Worm (Caenorhabditis elegans): ENCODE measurements around the gene F41C6.7.

F41C6.7 gene

ce11 chrX:6894104-6894503 lies 9.0 kb upstream of the F41C6.7 start:
- no peak for TF ChIP-seq nhr-10 (tag; optimal IDR thresholded peaks at IDR 0.05)
- TF ChIP-seq nhr-237 (tag; optimal IDR thresholded peaks at IDR 0.05), result no peak
- no peak for TF ChIP-seq ztf-1 (GFP tag; conservative IDR thresholded peaks at IDR 0.05)
- TF ChIP-seq skn-1 (tag; optimal IDR thresholded peaks at IDR 0.05), result no peak
- TF ChIP-seq mdl-1 (tag; optimal IDR thresholded peaks at IDR 0.05), result no peak
- no peak for TF ChIP-seq lin-11 (tag; optimal IDR thresholded peaks at IDR 0.05)
- no peak for TF ChIP-seq sma-3 (GFP tag; optimal IDR thresholded peaks at IDR 0.05)
- no peak for TF ChIP-seq Y55F3AM.14 (GFP tag; optimal IDR thresholded peaks at IDR 0.05)
- no peak for TF ChIP-seq nhr-77 (tag; optimal IDR thresholded peaks at IDR 0.05)
- no peak for TF ChIP-seq elt-3 (tag; optimal IDR thresholded peaks at IDR 0.05)
- no peak for TF ChIP-seq mbf-1 (tag; optimal IDR thresholded peaks at IDR 0.05)
- no peak for TF ChIP-seq sma-9 (GFP tag; optimal IDR thresholded peaks at IDR 0.05)
- no peak for TF ChIP-seq sma-9 (tag; optimal IDR thresholded peaks at IDR 0.05)
- TF ChIP-seq C34F6.9 (tag; optimal IDR thresholded peaks at IDR 0.05), result no peak
- TF ChIP-seq blmp-1 (tag; optimal IDR thresholded peaks at IDR 0.05; ENCODE audit: insufficient read depth), result no peak
- no peak for TF ChIP-seq nhr-23 (tag; optimal IDR thresholded peaks at IDR 0.05)
- peak; percentile 17 for TF ChIP-seq nhr-129 (tag; optimal IDR thresholded peaks at IDR 0.05)
- TF ChIP-seq ztf-11 (tag; optimal IDR thresholded peaks at IDR 0.05), result no peak
- no peak for TF ChIP-seq lin-13 (GFP tag; optimal IDR thresholded peaks at IDR 0.05)
- TF ChIP-seq zag-1 (tag; optimal IDR thresholded peaks at IDR 0.05), result no peak
- no peak for TF ChIP-seq nhr-6 (tag; optimal IDR thresholded peaks at IDR 0.05)
- no peak for TF ChIP-seq ZK546.5 (tag; optimal IDR thresholded peaks at IDR 0.05)
- TF ChIP-seq F13H6.1 (tag; optimal IDR thresholded peaks at IDR 0.05), result peak; percentile 39
- TF ChIP-seq nhr-12 (tag; optimal IDR thresholded peaks at IDR 0.05), result no peak
- no peak for TF ChIP-seq unc-62 (GFP tag; optimal IDR thresholded peaks at IDR 0.05)
- peak; percentile 6 for TF ChIP-seq lin-39 (tag; optimal IDR thresholded peaks at IDR 0.05)
- no peak for TF ChIP-seq alr-1 (tag; optimal IDR thresholded peaks at IDR 0.05)
- no peak for TF ChIP-seq elt-1 (tag; optimal IDR thresholded peaks at IDR 0.05)
- TF ChIP-seq sem-4 (tag; optimal IDR thresholded peaks at IDR 0.05), result peak; percentile 36
- TF ChIP-seq ama-1 (optimal IDR thresholded peaks at IDR 0.05), result no peak
- no peak for TF ChIP-seq unc-39 (tag; optimal IDR thresholded peaks at IDR 0.05)
- TF ChIP-seq aly-2 (tag; optimal IDR thresholded peaks at IDR 0.05), result no peak
- no peak for TF ChIP-seq nhr-11 (tag; optimal IDR thresholded peaks at IDR 0.05)
- no peak for TF ChIP-seq ceh-16 (tag; optimal IDR thresholded peaks at IDR 0.05)
- TF ChIP-seq ztf-4 (tag; optimal IDR thresholded peaks at IDR 0.05), result no peak
- TF ChIP-seq snpc-4 (tag; optimal IDR thresholded peaks at IDR 0.05), result no peak
- TF ChIP-seq R02D3.7 (tag; optimal IDR thresholded peaks at IDR 0.05), result no peak
- no peak for TF ChIP-seq gmeb-1 (tag; optimal IDR thresholded peaks at IDR 0.05)
- no peak for TF ChIP-seq crh-2 (tag; optimal IDR thresholded peaks at IDR 0.05)
- no peak for TF ChIP-seq ceh-82 (tag; optimal IDR thresholded peaks at IDR 0.05)
- TF ChIP-seq egl-27 (tag; optimal IDR thresholded peaks at IDR 0.05), result no peak
- no peak for TF ChIP-seq dmd-4 (tag; optimal IDR thresholded peaks at IDR 0.05)
- TF ChIP-seq mab-5 (tag; optimal IDR thresholded peaks at IDR 0.05), result peak; percentile 55
- TF ChIP-seq nhr-21 (tag; optimal IDR thresholded peaks at IDR 0.05), result no peak
- peak in 1 of 2 experiments; percentile 68 for TF ChIP-seq lsy-2 (tag; optimal IDR thresholded peaks at IDR 0.05)
- no peak for TF ChIP-seq peb-1 (tag; optimal IDR thresholded peaks at IDR 0.05)
- TF ChIP-seq fos-1 (tag; optimal IDR thresholded peaks at IDR 0.05), result no peak
- no peak for TF ChIP-seq unc-55 (GFP tag; optimal IDR thresholded peaks at IDR 0.05)
- no peak for TF ChIP-seq nhr-25 (tag; optimal IDR thresholded peaks at IDR 0.05)

- peak; percentile 14 for TF ChIP-seq F13H6.1 (tag; optimal IDR thresholded peaks at IDR 0.05)
- TF ChIP-seq sma-3 (GFP tag; optimal IDR thresholded peaks at IDR 0.05), result no peak
These were observed 8.0 kb upstream of the F41C6.7 start for ce11 chrX:6893074-6893473.

Data from whole organism, L2 larva.